Worm (Caenorhabditis elegans): Measurements from ENCODE around the gene Y67D8C.6.

- TF ChIP-seq skn-1 (tag; optimal IDR thresholded peaks at IDR 0.05) (no peak), nhr-11 (tag; optimal IDR thresholded peaks at IDR 0.05) (no peak), lin-39 (tag; optimal IDR thresholded peaks at IDR 0.05) (no peak), ama-1 (optimal IDR thresholded peaks at IDR 0.05) (no peak), pqm-1 (tag; optimal IDR thresholded peaks at IDR 0.05) (no peak), nhr-77 (tag; optimal IDR thresholded peaks at IDR 0.05) (no peak), nhr-12 (tag; optimal IDR thresholded peaks at IDR 0.05) (no peak), fos-1 (tag; optimal IDR thresholded peaks at IDR 0.05) (no peak), ztf-4 (tag; optimal IDR thresholded peaks at IDR 0.05) (no peak), isw-1 (GFP tag; IDR thresholded peaks at IDR 0.05) (no peak)
These were observed 44.6 kb downstream of the Y67D8C.6 start for ce11 chrIV:3018588-3018987.
